Fruit fly (Drosophila melanogaster): ENCODE data around the gene CG1647.

The CG1647 gene

dm6 chr3R:28831172-28831571 is 11.2 kb downstream of the CG1647 start:
- no peak for TF ChIP-seq CG10462 (GFP tag; optimal IDR thresholded peaks at IDR 0.05)
- TF ChIP-seq Lhr (GFP tag; optimal IDR thresholded peaks at IDR 0.05) = no peak
- TF ChIP-seq CG6254 (GFP tag; optimal IDR thresholded peaks at IDR 0.05) = no peak
- TF ChIP-seq CG17829 (tag; optimal IDR thresholded peaks at IDR 0.05) = no peak
- TF ChIP-seq CG34376 (GFP tag; optimal IDR thresholded peaks at IDR 0.05) = peak; percentile 85
- no peak for TF ChIP-seq Fer3 (tag; optimal IDR thresholded peaks at IDR 0.05)
- no peak for TF ChIP-seq shn (GFP tag; optimal IDR thresholded peaks at IDR 0.05)
- no peak for TF ChIP-seq Hand (GFP tag; optimal IDR thresholded peaks at IDR 0.05)
- TF ChIP-seq Dad (GFP tag; optimal IDR thresholded peaks at IDR 0.05) = no peak
- TF ChIP-seq az2 (GFP tag; optimal IDR thresholded peaks at IDR 0.05) = no peak
- TF ChIP-seq CG7928 (GFP tag; optimal IDR thresholded peaks at IDR 0.05) = no peak
- TF ChIP-seq chinmo (GFP tag; IDR thresholded peaks at IDR 0.05; ENCODE audit: partially characterized antibody) = 0 out of 4 replicates have a peak, but pooled peaks have one; percentile 53
- TF ChIP-seq Sox102F (GFP tag; optimal IDR thresholded peaks at IDR 0.05) = no peak
- TF ChIP-seq CG2889 (GFP tag; IDR thresholded peaks at IDR 0.05) = no peak
- TF ChIP-seq CG18011 (GFP tag; optimal IDR thresholded peaks at IDR 0.05) = no peak
- TF ChIP-seq vnd (GFP tag; IDR thresholded peaks at IDR 0.05; ENCODE audit: partially characterized antibody) = no peak
- TF ChIP-seq CG2199 (GFP tag; IDR thresholded peaks at IDR 0.05) = no peak
- no peak for TF ChIP-seq Dip3 (GFP tag; optimal IDR thresholded peaks at IDR 0.05)
- no peak for TF ChIP-seq CG15479 (GFP tag; optimal IDR thresholded peaks at IDR 0.05)
- no peak for TF ChIP-seq corto (GFP tag; optimal IDR thresholded peaks at IDR 0.05)
- TF ChIP-seq Nf-YC (tag; optimal IDR thresholded peaks at IDR 0.05) = no peak
- TF ChIP-seq Bgb (GFP tag; IDR thresholded peaks at IDR 0.05; ENCODE audit: partially characterized antibody) = peak; percentile 60
- TF ChIP-seq CG6654 (GFP tag; optimal IDR thresholded peaks at IDR 0.05) = no peak
- no peak for TF ChIP-seq bbx (GFP tag; IDR thresholded peaks at IDR 0.05; ENCODE audit: partially characterized antibody)
- no peak for TF ChIP-seq ab (GFP tag; optimal IDR thresholded peaks at IDR 0.05)
- TF ChIP-seq mam (GFP tag; optimal IDR thresholded peaks at IDR 0.05) = peak; percentile 4
- no peak for TF ChIP-seq CG34422 (GFP tag; IDR thresholded peaks at IDR 0.05)
- TF ChIP-seq CG12236 (GFP tag; optimal IDR thresholded peaks at IDR 0.05) = no peak
- TF ChIP-seq Gug (GFP tag; IDR thresholded peaks at IDR 0.05) = no peak
- no peak for TF ChIP-seq repo (GFP tag; optimal IDR thresholded peaks at IDR 0.05)
- no peak for TF ChIP-seq hkb (optimal IDR thresholded peaks at IDR 0.05)
- TF ChIP-seq hkb (GFP tag; IDR thresholded peaks at IDR 0.05) = no peak
- TF ChIP-seq Pdp1 (GFP tag; optimal IDR thresholded peaks at IDR 0.05) = peak in 1 of 2 experiments; percentile 46
- no peak for TF ChIP-seq CG6854 (GFP tag; optimal IDR thresholded peaks at IDR 0.05)
- TF ChIP-seq h (optimal IDR thresholded peaks at IDR 0.05) = no peak
- no peak for TF ChIP-seq lola (GFP tag; optimal IDR thresholded peaks at IDR 0.05)
- no peak for TF ChIP-seq E2f1 (GFP tag; IDR thresholded peaks at IDR 0.05)
- TF ChIP-seq B-H2 (GFP tag; optimal IDR thresholded peaks at IDR 0.05) = no peak
- no peak for TF ChIP-seq Elba2 (GFP tag; optimal IDR thresholded peaks at IDR 0.05)
- no peak for TF ChIP-seq Usf (GFP tag; optimal IDR thresholded peaks at IDR 0.05)
- no peak for TF ChIP-seq CG5180 (GFP tag; optimal IDR thresholded peaks at IDR 0.05)
- no peak for TF ChIP-seq trem (tag; optimal IDR thresholded peaks at IDR 0.05)
- 0 out of 3 replicates have a peak, but pooled peaks have one; percentile 49 for TF ChIP-seq Dbx (GFP tag; IDR thresholded peaks at IDR 0.05)
- no peak for TF ChIP-seq CG14965 (GFP tag; optimal IDR thresholded peaks at IDR 0.05; ENCODE audit: borderline replicate concordance)
- TF ChIP-seq cas (GFP tag; IDR thresholded peaks at IDR 0.05) = no peak
- no peak for TF ChIP-seq CG10654 (GFP tag; optimal IDR thresholded peaks at IDR 0.05)
- TF ChIP-seq CG34224 (GFP tag; IDR thresholded peaks at IDR 0.05; ENCODE audit: partially characterized antibody) = no peak
- TF ChIP-seq crp (GFP tag; optimal IDR thresholded peaks at IDR 0.05) = no peak
- TF ChIP-seq CG1024 (GFP tag; IDR thresholded peaks at IDR 0.05) = no peak
- TF ChIP-seq Xbp1 (GFP tag; optimal IDR thresholded peaks at IDR 0.05) = no peak
- TF ChIP-seq sim (GFP tag; IDR thresholded peaks at IDR 0.05) = no peak
